Worm (Caenorhabditis elegans) whole organism, late embryonic: ENCODE results near the gene rpn-7.
A peak's percentile ranks its signal among the peaks of the same experiment; 100 is the strongest.

Source experiments
- C08G9.2 ChIP-seq: sonication (generic microtip); optimal IDR thresholded peaks from 2 replicates; lab custom pipeline; 2016; ENCODE audit warnings: mild to moderate bottlenecking, missing genetic modification characterization, moderate library complexity, missing compliant biosample characterization
- F13H6.1 ChIP-seq: sonication (generic microtip); optimal IDR thresholded peaks from 2 replicates; lab custom pipeline; 2016; ENCODE audit warnings: missing genetic modification characterization, missing compliant biosample characterization
- K09A11.1 ChIP-seq: sonication (generic microtip); optimal IDR thresholded peaks from 2 replicates; lab custom pipeline; 2017; ENCODE audit warnings: antibody characterized with exemption, mild to moderate bottlenecking, missing genetic modification characterization, missing compliant biosample characterization; ENCODE audit not compliant: insufficient read depth
- ceh-19 ChIP-seq: fragments of 200-800 bp; sonication (Bioruptor generic); optimal IDR thresholded peaks from 2 replicates; lab custom pipeline; 2018; ENCODE audit warnings: mild to moderate bottlenecking, missing genetic modification characterization, missing compliant biosample characterization
- ceh-24 ChIP-seq: sonication (generic microtip); optimal IDR thresholded peaks from 2 replicates; lab custom pipeline; 2016; ENCODE audit warnings: mild to moderate bottlenecking, missing genetic modification characterization, missing compliant biosample characterization
- ceh-34 ChIP-seq: sonication (generic microtip); optimal IDR thresholded peaks from 2 replicates; lab custom pipeline; 2016; ENCODE audit warnings: mild to moderate bottlenecking, missing genetic modification characterization, missing compliant biosample characterization
- ceh-48 ChIP-seq: sonication (generic microtip); optimal IDR thresholded peaks from 2 replicates; lab custom pipeline; 2016; ENCODE audit warnings: missing genetic modification characterization, inconsistent platforms, missing compliant biosample characterization
- dmd-4 ChIP-seq: sonication (generic microtip); optimal IDR thresholded peaks from 2 replicates; lab custom pipeline; 2016; ENCODE audit warnings: borderline replicate concordance, missing genetic modification characterization, missing compliant biosample characterization
- elt-4 ChIP-seq: sonication (generic microtip); optimal IDR thresholded peaks from 2 replicates; lab custom pipeline; 2016; ENCODE audit warnings: missing genetic modification characterization, missing compliant biosample characterization
- eyg-1 ChIP-seq: sonication (generic microtip); optimal IDR thresholded peaks from 2 replicates; lab custom pipeline; 2016; ENCODE audit warnings: missing genotype, missing genetic modification characterization, missing compliant biosample characterization
- fax-1 ChIP-seq: sonication (generic microtip); optimal IDR thresholded peaks from 2 replicates; lab custom pipeline; 2016; ENCODE audit warnings: missing genotype, missing genetic modification characterization, missing compliant biosample characterization
- fkh-10 ChIP-seq: fragments of 150-350 bp; optimal IDR thresholded peaks from 2 replicates; lab custom pipeline; 2014; ENCODE audit warnings: missing biosample characterization, missing genetic modification reagents, missing genetic modification characterization
- hlh-13 ChIP-seq: fragments of 200-800 bp; sonication (Bioruptor generic); optimal IDR thresholded peaks from 2 replicates; lab custom pipeline; 2018; ENCODE audit warnings: mild to moderate bottlenecking, missing genetic modification characterization, missing compliant biosample characterization
- hlh-6 ChIP-seq: sonication (generic microtip); optimal IDR thresholded peaks from 2 replicates; lab custom pipeline; 2016; ENCODE audit warnings: missing genotype, missing genetic modification characterization, missing compliant biosample characterization
- hlh-8 ChIP-seq: sonication (generic microtip); optimal IDR thresholded peaks from 2 replicates; lab custom pipeline; 2016; ENCODE audit warnings: missing genotype, missing genetic modification characterization, missing compliant biosample characterization
- lim-6 ChIP-seq: sonication (generic microtip); optimal IDR thresholded peaks from 2 replicates; lab custom pipeline; 2016; ENCODE audit warnings: missing genetic modification characterization, missing compliant biosample characterization
- lin-11 ChIP-seq: fragments of 200-800 bp; sonication (Bioruptor generic); optimal IDR thresholded peaks from 2 replicates; lab custom pipeline; 2018; ENCODE audit warnings: mild to moderate bottlenecking, missing genetic modification characterization, missing compliant biosample characterization
- nhr-232 ChIP-seq: sonication (generic microtip); optimal IDR thresholded peaks from 2 replicates; lab custom pipeline; 2016; ENCODE audit warnings: missing genetic modification characterization, missing compliant biosample characterization
- npax-4 ChIP-seq: sonication (generic microtip); optimal IDR thresholded peaks from 2 replicates; lab custom pipeline; 2016; ENCODE audit warnings: missing genetic modification characterization, missing compliant biosample characterization
- odd-2 ChIP-seq: sonication (generic microtip); optimal IDR thresholded peaks from 2 replicates; lab custom pipeline; 2017; ENCODE audit warnings: antibody characterized with exemption, mild to moderate bottlenecking, missing genetic modification characterization, missing compliant biosample characterization
- pag-3 ChIP-seq: sonication (generic microtip); optimal IDR thresholded peaks from 2 replicates; lab custom pipeline; 2016; ENCODE audit warnings: missing compliant biosample characterization, missing genetic modification characterization, borderline replicate concordance
- pat-9 ChIP-seq: fragments of 200-800 bp; sonication (Bioruptor generic); optimal IDR thresholded peaks from 2 replicates; lab custom pipeline; 2018; ENCODE audit warnings: mild to moderate bottlenecking, missing genetic modification characterization, moderate library complexity, missing compliant biosample characterization
- ref-2 ChIP-seq: sonication (generic microtip); optimal IDR thresholded peaks from 2 replicates; lab custom pipeline; 2016; ENCODE audit warnings: missing genetic modification characterization, missing compliant biosample characterization
- rnt-1 ChIP-seq: sonication (generic microtip); optimal IDR thresholded peaks from 2 replicates; lab custom pipeline; 2016; ENCODE audit warnings: missing genetic modification characterization, missing compliant biosample characterization
- sdc-2 ChIP-seq: sonication (generic microtip); optimal IDR thresholded peaks from 2 replicates; lab custom pipeline; 2016; ENCODE audit warnings: missing genotype, missing genetic modification characterization, missing compliant biosample characterization
- tbx-7 ChIP-seq: sonication (generic microtip); optimal IDR thresholded peaks from 2 replicates; lab custom pipeline; 2016; ENCODE audit warnings: missing genotype, missing genetic modification characterization, missing compliant biosample characterization
- ttx-3 ChIP-seq: sonication (generic microtip); optimal IDR thresholded peaks from 2 replicates; lab custom pipeline; 2016; ENCODE audit warnings: missing genetic modification reagents, missing genetic modification characterization, missing compliant biosample characterization
- unc-3 ChIP-seq, 2 experiments: fragments of 200-800 bp in 1 of 2; sonication (Bioruptor generic) in 1 of 2; sonication (generic microtip) in 1 of 2; conservative IDR thresholded peaks in 1 of 2; optimal IDR thresholded peaks in 1 of 2; 2 replicates each; pipeline versions ENCODE4 v1.3.6 to Lab custom; 2016 to 2022; ENCODE audit warnings: missing compliant biosample characterization in 2 of 2, missing genetic modification characterization in 2 of 2, missing genetic modification reagents in 1 of 2
- unc-42 ChIP-seq: sonication (generic microtip); optimal IDR thresholded peaks from 2 replicates; lab custom pipeline; 2016; ENCODE audit warnings: missing genotype, missing genetic modification characterization, missing compliant biosample characterization
- unc-55 ChIP-seq: sonication (generic microtip); optimal IDR thresholded peaks from 2 replicates; lab custom pipeline; 2017; ENCODE audit warnings: missing biosample characterization, missing genetic modification reagents, missing genetic modification characterization
- zip-5 ChIP-seq: sonication (generic microtip); optimal IDR thresholded peaks from 2 replicates; lab custom pipeline; 2016; ENCODE audit warnings: missing genetic modification characterization, missing compliant biosample characterization
- ztf-16 ChIP-seq: sonication (generic microtip); optimal IDR thresholded peaks from 2 replicates; lab custom pipeline; 2017; ENCODE audit warnings: missing genetic modification characterization, missing compliant biosample characterization

The rpn-7 gene

DNA sequence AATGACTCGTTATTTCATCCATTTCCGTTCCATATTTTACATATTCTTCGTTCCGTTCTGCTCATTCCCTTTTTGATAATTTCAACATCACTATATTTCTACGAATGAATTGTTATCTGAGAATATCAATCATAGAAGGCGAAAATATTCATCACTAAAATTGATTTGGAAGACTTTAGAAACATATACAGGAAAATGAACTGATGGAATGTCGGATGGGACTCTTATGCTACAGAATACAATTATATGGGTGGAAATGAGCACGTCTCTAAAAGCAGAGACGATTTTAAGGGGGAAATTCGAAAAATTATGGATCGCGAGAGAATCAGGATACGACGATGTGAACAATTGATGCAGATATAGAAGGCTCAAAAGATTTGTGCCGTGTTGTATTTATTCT lies 3.6 kb downstream of the rpn-7 start:
- TF ChIP-seq C08G9.2 (no peak), pag-3 (tag; lab: Kevin White, UChicago) (no peak), ceh-19 (GFP tag; lab: Kevin White, UChicago) (no peak), lin-11 (no peak), fax-1 (tag; lab: Kevin White, UChicago) (no peak), rnt-1 (no peak), ztf-16 (tag; lab: Kevin White, UChicago) (no peak), sdc-2 (no peak), hlh-13 (no peak), unc-55 (no peak)

DNA sequence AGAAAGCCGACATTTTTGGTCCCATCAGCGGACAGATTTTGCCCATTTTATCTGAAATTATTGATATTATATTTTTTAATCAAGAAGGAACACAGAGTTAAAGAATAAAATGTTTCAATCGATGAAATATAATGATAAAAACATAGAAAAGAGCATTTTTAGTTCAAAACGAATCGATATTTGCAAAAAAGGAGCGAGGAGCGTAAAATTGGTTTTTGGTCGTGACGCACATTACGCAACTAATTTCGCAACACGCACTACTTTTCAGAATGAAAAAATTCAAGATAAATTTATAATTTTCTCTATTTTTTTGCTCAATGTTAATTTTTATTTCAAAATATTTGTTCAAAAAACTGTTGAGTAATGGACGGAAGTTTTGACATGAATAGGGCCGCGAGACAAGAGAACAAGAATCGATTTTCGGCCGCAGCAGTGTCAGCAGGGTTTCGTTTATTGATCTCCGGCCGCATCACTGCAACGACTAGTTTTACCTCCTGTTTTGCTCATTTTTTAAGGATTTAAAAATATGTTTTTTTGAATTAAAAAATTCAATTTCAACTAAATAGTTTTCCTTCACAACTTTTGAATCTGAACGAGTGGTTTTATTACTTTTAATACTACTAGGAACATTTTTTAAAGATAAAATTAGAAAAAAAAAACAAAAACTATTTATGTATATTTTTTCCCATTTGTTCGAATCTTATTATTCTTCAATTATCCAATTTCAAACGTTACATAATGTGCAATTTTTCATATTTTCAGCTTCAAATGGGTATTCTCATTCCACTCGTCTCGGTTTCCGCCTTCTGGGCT lies 4.8 kb downstream of the rpn-7 start, which contains the start of the genes F49C12.12 and vha-17:
TSS of gene F49C12.12 (minus strand) at position 51 of the 813 bp plus-strand sequence.
TSS of gene vha-17 (plus strand) at position 763 of the 813 bp plus-strand sequence.
- TF ChIP-seq fkh-10 (GFP tag; lab: Kevin White, UChicago) (no peak), ref-2 (tag; lab: Kevin White, UChicago) (no peak), ceh-48 (tag; lab: Kevin White, UChicago) (peak; percentile 61)

DNA sequence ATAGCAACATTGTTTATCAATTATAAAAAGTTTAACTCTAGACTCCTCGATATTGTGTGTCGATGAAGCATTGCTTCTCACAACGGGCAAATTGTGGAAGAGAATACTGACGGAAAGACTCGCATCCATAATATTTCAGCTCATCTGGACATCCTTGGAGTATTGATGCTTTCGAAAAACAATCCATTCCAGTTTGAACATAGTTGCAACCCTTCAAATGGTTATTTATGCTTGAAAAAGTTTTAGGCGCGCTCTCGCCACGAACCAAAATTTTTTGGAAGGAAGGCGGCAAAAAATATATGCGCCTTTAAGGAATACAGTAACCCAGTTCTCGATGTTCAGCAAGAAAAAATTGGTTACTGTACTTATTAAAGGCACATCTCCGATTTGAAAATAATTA lies 6.1 kb downstream of the rpn-7 start:
- TF ChIP-seq nhr-232 (tag; lab: Kevin White, UChicago), result no peak
- TF ChIP-seq tbx-7 (tag; lab: Kevin White, UChicago), result no peak

DNA sequence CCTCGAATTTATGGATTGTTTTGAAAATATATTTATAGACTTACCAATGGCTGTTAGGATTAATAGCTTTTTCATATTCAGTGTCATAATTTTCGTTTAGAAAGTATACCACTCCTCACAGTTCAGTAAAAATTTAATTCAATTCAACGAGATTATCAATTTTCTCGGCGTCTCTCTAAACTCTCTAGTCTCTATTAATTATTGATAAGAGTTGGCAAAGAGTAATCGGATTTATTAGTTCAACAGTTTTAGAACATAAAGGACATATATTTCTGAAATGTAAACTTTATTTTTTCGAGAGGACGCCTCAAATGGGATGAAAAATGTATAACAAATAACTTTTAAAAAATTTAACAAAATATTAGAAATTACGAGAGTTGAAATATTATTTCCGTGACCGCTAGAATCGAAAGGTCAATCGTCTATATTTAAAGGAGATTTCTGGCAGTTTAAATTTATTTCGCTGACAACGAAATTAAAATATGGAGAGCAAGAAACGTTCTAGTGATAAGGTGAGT lies 7.6 kb downstream of the rpn-7 start, which contains the start of the genes nspg-11 and F49C12.15:
TSS of gene nspg-11 (minus strand) at position 101 of the 518 bp plus-strand sequence.
TSS of gene F49C12.15 (plus strand) at position 468 of the 518 bp plus-strand sequence.
- TF ChIP-seq unc-3 (GFP tag; conservative IDR thresholded peaks at IDR 0.05; lab: Robert Waterston, UW) (no peak), unc-3 (tag; optimal IDR thresholded peaks at IDR 0.05; lab: Kevin White, UChicago) (no peak), elt-4 (tag; lab: Kevin White, UChicago) (no peak), hlh-8 (tag; lab: Kevin White, UChicago) (no peak), C08G9.2 (no peak), eyg-1 (no peak), tbx-7 (tag; lab: Kevin White, UChicago) (no peak), lim-6 (tag; lab: Kevin White, UChicago) (no peak), unc-42 (tag; lab: Kevin White, UChicago) (no peak), sdc-2 (no peak), dmd-4 (tag; lab: Kevin White, UChicago) (no peak), odd-2 (tag; lab: Kevin White, UChicago) (no peak), hlh-6 (tag; lab: Kevin White, UChicago) (no peak), K09A11.1 (no peak), lin-11 (no peak), nhr-232 (tag; lab: Kevin White, UChicago) (no peak), zip-5 (no peak), F13H6.1 (tag; lab: Kevin White, UChicago) (no peak), npax-4 (tag; lab: Kevin White, UChicago) (no peak), ttx-3 (tag; lab: Kevin White, UChicago) (no peak), ceh-34 (tag; lab: Kevin White, UChicago) (no peak)

DNA sequence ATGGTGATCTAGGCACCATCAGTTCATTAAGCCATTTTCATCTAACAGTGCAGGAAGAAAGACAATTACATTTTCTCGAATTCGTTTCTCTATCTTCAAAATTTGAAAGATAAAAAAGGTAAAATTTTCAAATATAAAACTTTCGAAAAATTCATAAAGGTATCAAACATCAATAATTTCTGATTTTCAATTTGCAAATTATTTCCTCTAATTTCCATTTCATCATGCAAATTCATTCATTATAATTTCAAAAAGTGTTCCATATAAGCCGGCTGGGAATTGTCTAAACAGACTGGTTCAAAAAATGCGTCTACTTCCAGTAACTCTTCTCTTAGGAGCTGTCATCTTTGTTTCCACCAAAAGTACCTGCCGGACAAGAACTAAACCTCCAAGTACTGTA lies 11.3 kb downstream of the rpn-7 start, which contains the start of gene clec-183:
TSS of gene clec-183 (plus strand) at position 301 of the 400 bp plus-strand sequence.
- no peak for TF ChIP-seq unc-3 (GFP tag; conservative IDR thresholded peaks at IDR 0.05; lab: Robert Waterston, UW)
- TF ChIP-seq unc-3 (tag; optimal IDR thresholded peaks at IDR 0.05; lab: Kevin White, UChicago), result no peak
- no peak for TF ChIP-seq eyg-1
- no peak for TF ChIP-seq unc-55
- no peak for TF ChIP-seq pat-9 (tag; lab: Kevin White, UChicago)
- no peak for TF ChIP-seq C08G9.2
- no peak for TF ChIP-seq ceh-24
- no peak for TF ChIP-seq tbx-7 (tag; lab: Kevin White, UChicago)
